Worm (Caenorhabditis elegans): Measurements from ENCODE around the gene nlp-50.

DNA sequence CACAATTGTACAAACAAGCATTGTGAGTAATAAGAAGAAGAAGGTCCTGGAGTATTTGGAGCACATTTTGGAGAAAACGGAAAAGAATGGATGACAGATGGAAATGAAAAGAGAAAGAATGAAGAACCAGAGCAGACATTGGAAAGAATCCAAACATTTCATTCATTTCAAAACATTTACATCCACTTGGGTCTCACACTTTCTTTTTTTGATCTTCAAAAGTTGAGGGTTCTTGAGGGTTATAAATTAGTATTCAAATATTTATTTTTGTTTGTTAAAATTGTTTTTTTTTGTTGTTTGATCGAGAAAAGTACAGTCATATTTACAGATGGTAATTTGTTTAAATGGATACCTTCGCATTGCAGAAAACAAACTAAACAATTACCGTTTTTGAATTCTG, 31.1 kb upstream of the nlp-50 start, which contains the start of gene T14B4.9:
- no peak for TF ChIP-seq flt-1 (GFP tag; IDR thresholded peaks at IDR 0.05)
- no peak for TF ChIP-seq ama-1 (optimal IDR thresholded peaks at IDR 0.05)
- TF ChIP-seq aly-1 (tag; optimal IDR thresholded peaks at IDR 0.05), result no peak
- TF ChIP-seq pes-1 (GFP tag; IDR thresholded peaks at IDR 0.05), result no peak
- no peak for TF ChIP-seq ceh-36 (tag; optimal IDR thresholded peaks at IDR 0.05)
- no peak for TF ChIP-seq hnd-1 (tag; optimal IDR thresholded peaks at IDR 0.05)
- TF ChIP-seq tbx-11 (GFP tag; IDR thresholded peaks at IDR 0.05), result no peak
- no peak for TF ChIP-seq tra-4 (tag; optimal IDR thresholded peaks at IDR 0.05)
- no peak for TF ChIP-seq sea-1 (GFP tag; conservative IDR thresholded peaks at IDR 0.05)
- no peak for TF ChIP-seq hmg-4 (GFP tag; optimal IDR thresholded peaks at IDR 0.05)
- TF ChIP-seq F13C5.2 (tag; optimal IDR thresholded peaks at IDR 0.05), result no peak
- TF ChIP-seq ceh-13 (GFP tag; optimal IDR thresholded peaks at IDR 0.05), result no peak
- no peak for TF ChIP-seq ets-7 (tag; optimal IDR thresholded peaks at IDR 0.05)
